Fruit fly (Drosophila melanogaster): ENCODE results near the gene CG4822.
A peak's percentile ranks its signal among the peaks of the same experiment; 100 is the strongest.

The CG4822 gene

DNA sequence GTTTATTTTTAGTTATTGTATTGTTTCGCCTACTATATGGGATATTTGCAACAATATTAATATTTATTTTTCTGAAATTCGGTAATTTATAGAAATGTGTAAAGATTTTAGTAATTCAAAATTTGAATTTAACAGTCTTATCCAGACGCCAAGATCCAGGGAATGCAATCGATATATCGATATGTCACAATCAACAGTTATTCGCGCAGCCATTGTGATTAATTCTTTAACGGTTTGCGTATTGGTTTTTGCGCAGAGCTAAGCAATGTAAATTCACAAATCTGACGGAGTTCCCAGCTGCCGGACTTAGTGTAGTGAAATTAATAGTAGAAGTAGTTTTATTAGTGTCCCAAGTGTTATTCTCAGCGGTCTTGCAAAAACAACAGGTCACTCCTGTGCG is 7.1 kb downstream of the CG4822 start, which contains the start of gene ND-15 (continued):
- TF ChIP-seq Trl (optimal IDR thresholded peaks at IDR 0.05) (no peak), Trl (GFP tag; optimal IDR thresholded peaks at IDR 0.05) (no peak), Sin3A (optimal IDR thresholded peaks at IDR 0.05) (no peak), mirr (GFP tag; optimal IDR thresholded peaks at IDR 0.05) (no peak), CG10366 (GFP tag; IDR thresholded peaks at IDR 0.05) (no peak), Dek (tag; optimal IDR thresholded peaks at IDR 0.05) (no peak), gro (GFP tag; optimal IDR thresholded peaks at IDR 0.05) (no peak), CG13424 (tag; optimal IDR thresholded peaks at IDR 0.05) (no peak), CG11093 (GFP tag; IDR thresholded peaks at IDR 0.05) (no peak), sens (GFP tag) (peak; percentile 71), ind (GFP tag; optimal IDR thresholded peaks at IDR 0.05) (no peak), run (tag; optimal IDR thresholded peaks at IDR 0.05) (no peak), sim (GFP tag; IDR thresholded peaks at IDR 0.05) (no peak), PHDP (tag; optimal IDR thresholded peaks at IDR 0.05) (no peak), CG6791 (GFP tag; IDR thresholded peaks at IDR 0.05; ENCODE audit: partially characterized antibody) (0 out of 3 replicates have a peak, but pooled peaks have one; percentile 50), rib (GFP tag; IDR thresholded peaks at IDR 0.05) (no peak), sr (GFP tag; IDR thresholded peaks at IDR 0.05) (no peak), CG2202 (tag; optimal IDR thresholded peaks at IDR 0.05) (no peak), CG7372 (GFP tag; IDR thresholded peaks at IDR 0.05) (no peak), CG31224 (GFP tag; IDR thresholded peaks at IDR 0.05) (no peak), lmd (GFP tag; IDR thresholded peaks at IDR 0.05) (no peak), Dip3 (GFP tag; optimal IDR thresholded peaks at IDR 0.05) (no peak), H15 (GFP tag; IDR thresholded peaks at IDR 0.05) (no peak), shn (GFP tag; optimal IDR thresholded peaks at IDR 0.05) (no peak), lbe (GFP tag; optimal IDR thresholded peaks at IDR 0.05) (no peak), zen (tag; optimal IDR thresholded peaks at IDR 0.05) (no peak), E2f1 (GFP tag; IDR thresholded peaks at IDR 0.05) (no peak), Max (GFP tag; optimal IDR thresholded peaks at IDR 0.05) (no peak), danr (GFP tag; IDR thresholded peaks at IDR 0.05) (no peak), wek (GFP tag; optimal IDR thresholded peaks at IDR 0.05) (no peak), en (GFP tag; optimal IDR thresholded peaks at IDR 0.05) (no peak), CG7987 (GFP tag; optimal IDR thresholded peaks at IDR 0.05) (no peak), CG9932 (GFP tag; IDR thresholded peaks at IDR 0.05) (no peak), pzg (GFP tag; optimal IDR thresholded peaks at IDR 0.05) (peak; percentile 72), tx (GFP tag; optimal IDR thresholded peaks at IDR 0.05) (no peak), NC2α (GFP tag; optimal IDR thresholded peaks at IDR 0.05) (no peak), CG10543 (GFP tag; optimal IDR thresholded peaks at IDR 0.05) (no peak), Gsc (GFP tag; IDR thresholded peaks at IDR 0.05) (no peak), Vsx1 (GFP tag; optimal IDR thresholded peaks at IDR 0.05) (no peak), hbn (GFP tag; IDR thresholded peaks at IDR 0.05; ENCODE audit: partially characterized antibody) (peak; percentile 58), NFAT (GFP tag; IDR thresholded peaks at IDR 0.05) (no peak), da (GFP tag; optimal IDR thresholded peaks at IDR 0.05) (no peak), Poxn (GFP tag; IDR thresholded peaks at IDR 0.05) (no peak), CG14667 (GFP tag; IDR thresholded peaks at IDR 0.05) (no peak), sisA (GFP tag; IDR thresholded peaks at IDR 0.05) (no peak), tap (tag; optimal IDR thresholded peaks at IDR 0.05) (no peak), bcd (GFP tag; optimal IDR thresholded peaks at IDR 0.05) (no peak), CG12155 (GFP tag; optimal IDR thresholded peaks at IDR 0.05) (no peak), lilli (GFP tag; optimal IDR thresholded peaks at IDR 0.05) (no peak), nom (GFP tag; optimal IDR thresholded peaks at IDR 0.05) (no peak), caup (GFP tag; optimal IDR thresholded peaks at IDR 0.05; ENCODE audit: severe bottlenecking) (no peak), C15 (GFP tag; IDR thresholded peaks at IDR 0.05) (no peak), CG2712 (tag; optimal IDR thresholded peaks at IDR 0.05) (peak; percentile 30), fd96Cb (tag; optimal IDR thresholded peaks at IDR 0.05) (no peak)

Data from whole organism, embryonic.